Fruit fly (Drosophila melanogaster): ENCODE data around the gene pum.

The pum gene

dm6 chr3R:9215551-9215950 is 21.9 kb downstream of the pum start (continued):
- TF ChIP-seq sens (GFP tag) (peak; percentile 60), pita (GFP tag; optimal IDR thresholded peaks at IDR 0.05) (no peak), fd96Cb (tag; optimal IDR thresholded peaks at IDR 0.05) (no peak), sima (GFP tag; optimal IDR thresholded peaks at IDR 0.05) (no peak), sim (GFP tag; IDR thresholded peaks at IDR 0.05) (no peak), CG4730 (GFP tag; IDR thresholded peaks at IDR 0.05) (no peak), Usf (GFP tag; optimal IDR thresholded peaks at IDR 0.05) (no peak), CG32532 (GFP tag; IDR thresholded peaks at IDR 0.05) (no peak), Deaf1 (tag; optimal IDR thresholded peaks at IDR 0.05) (no peak), sob (GFP tag; IDR thresholded peaks at IDR 0.05) (no peak), CG7357 (GFP tag; IDR thresholded peaks at IDR 0.05) (no peak), Spps (tag; optimal IDR thresholded peaks at IDR 0.05) (peak; percentile 14), dysf (GFP tag; IDR thresholded peaks at IDR 0.05) (no peak), Med (GFP tag) (peak; percentile 38), tup (GFP tag; optimal IDR thresholded peaks at IDR 0.05) (no peak), Dfd (GFP tag; optimal IDR thresholded peaks at IDR 0.05) (no peak), Dad (GFP tag; optimal IDR thresholded peaks at IDR 0.05) (no peak), B-H2 (GFP tag; optimal IDR thresholded peaks at IDR 0.05) (no peak), run (tag; optimal IDR thresholded peaks at IDR 0.05) (no peak), dmrt11E (tag; optimal IDR thresholded peaks at IDR 0.05) (peak; percentile 32), CG2712 (tag; optimal IDR thresholded peaks at IDR 0.05) (no peak), pho (GFP tag; optimal IDR thresholded peaks at IDR 0.05) (no peak), CG12104 (GFP tag; optimal IDR thresholded peaks at IDR 0.05) (no peak), CG14710 (tag; optimal IDR thresholded peaks at IDR 0.05) (peak; percentile 35), Hr39 (optimal IDR thresholded peaks at IDR 0.05) (no peak), luna (GFP tag; optimal IDR thresholded peaks at IDR 0.05) (no peak), ind (GFP tag; optimal IDR thresholded peaks at IDR 0.05) (no peak), TFAM (GFP tag; optimal IDR thresholded peaks at IDR 0.05) (no peak), Hr78 (GFP tag; optimal IDR thresholded peaks at IDR 0.05) (peak in 1 of 2 experiments; percentile 89), fd102C (GFP tag; optimal IDR thresholded peaks at IDR 0.05) (no peak), Side (GFP tag; optimal IDR thresholded peaks at IDR 0.05) (no peak), bsh (GFP tag; optimal IDR thresholded peaks at IDR 0.05) (peak in 1 of 2 experiments; percentile 52), nerfin-2 (GFP tag; IDR thresholded peaks at IDR 0.05; ENCODE audit: partially characterized antibody) (no peak), CG9215 (GFP tag; IDR thresholded peaks at IDR 0.05) (no peak), CG18011 (GFP tag; optimal IDR thresholded peaks at IDR 0.05) (no peak), oc (tag; optimal IDR thresholded peaks at IDR 0.05) (peak; percentile 46), Blimp-1 (GFP tag; optimal IDR thresholded peaks at IDR 0.05) (peak; percentile 100), crol (GFP tag; IDR thresholded peaks at IDR 0.05) (peak; percentile 66), salm (tag; optimal IDR thresholded peaks at IDR 0.05) (no peak), CG1529 (GFP tag; optimal IDR thresholded peaks at IDR 0.05) (peak; percentile 1), ems (GFP tag; optimal IDR thresholded peaks at IDR 0.05) (no peak), CG8924 (tag; optimal IDR thresholded peaks at IDR 0.05) (no peak), h (optimal IDR thresholded peaks at IDR 0.05) (no peak), fru (optimal IDR thresholded peaks at IDR 0.05) (no peak), CG17829 (tag; optimal IDR thresholded peaks at IDR 0.05) (no peak), stc (GFP tag; IDR thresholded peaks at IDR 0.05) (no peak), sqz (GFP tag; optimal IDR thresholded peaks at IDR 0.05) (peak; percentile 10), nau (GFP tag; optimal IDR thresholded peaks at IDR 0.05) (no peak), CG32772 (GFP tag; IDR thresholded peaks at IDR 0.05) (no peak), sc (optimal IDR thresholded peaks at IDR 0.05) (no peak), sc (GFP tag; optimal IDR thresholded peaks at IDR 0.05) (no peak), CG3281 (GFP tag; optimal IDR thresholded peaks at IDR 0.05) (no peak), CG7928 (GFP tag; optimal IDR thresholded peaks at IDR 0.05) (no peak)
